Fruit fly (Drosophila melanogaster): Measurements from ENCODE around the gene IntS14.

DNA sequence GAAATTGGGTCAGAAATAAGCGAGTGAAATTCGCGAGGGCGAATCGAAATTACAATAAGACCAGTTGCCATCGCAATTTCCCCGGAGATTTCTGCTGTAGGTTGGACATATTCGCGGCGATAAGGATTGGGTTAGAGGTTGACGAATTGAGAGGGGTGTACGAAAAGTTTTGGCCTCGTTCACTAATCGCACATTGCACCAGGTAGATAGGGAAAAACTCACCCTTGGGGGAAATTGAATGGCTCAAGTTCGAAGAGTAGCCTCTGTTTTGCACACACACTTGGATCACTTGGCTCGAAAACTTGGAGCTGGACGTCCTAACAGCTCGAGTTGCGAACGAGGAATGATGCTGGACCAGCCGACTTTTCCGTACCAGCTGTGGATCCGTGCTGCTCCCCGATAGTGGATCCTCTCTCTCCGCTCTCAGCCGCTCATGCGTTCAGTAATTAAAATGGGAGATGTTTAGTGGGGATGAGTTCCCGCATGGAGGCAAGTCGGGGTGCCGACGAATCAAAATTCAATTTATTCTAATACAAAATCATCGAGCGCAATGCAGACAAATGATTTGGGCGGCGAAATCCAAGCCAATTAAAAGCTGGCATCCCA lies 602 bp upstream of the IntS14 start, which contains the start of gene CG5080:
- TF ChIP-seq Myc (optimal IDR thresholded peaks at IDR 0.05) (no peak), foxo (GFP tag; optimal IDR thresholded peaks at IDR 0.05) (no peak), dmrt93B (GFP tag; optimal IDR thresholded peaks at IDR 0.05) (no peak), rgr (GFP tag; optimal IDR thresholded peaks at IDR 0.05) (no peak), psq (GFP tag; optimal IDR thresholded peaks at IDR 0.05) (no peak), Hr78 (GFP tag; optimal IDR thresholded peaks at IDR 0.05) (no peak), Abd-B (GFP tag; optimal IDR thresholded peaks at IDR 0.05) (no peak), brk (GFP tag; optimal IDR thresholded peaks at IDR 0.05) (no peak), usp (GFP tag; optimal IDR thresholded peaks at IDR 0.05) (no peak), OdsH (GFP tag; optimal IDR thresholded peaks at IDR 0.05) (no peak), sv (GFP tag; optimal IDR thresholded peaks at IDR 0.05) (no peak), Dfd (GFP tag; optimal IDR thresholded peaks at IDR 0.05) (no peak), tai (GFP tag; optimal IDR thresholded peaks at IDR 0.05) (no peak)

All from whole organism, wandering third instar larva.